Fruit fly (Drosophila melanogaster) whole organism, wandering third instar larva: ENCODE data around the gene CG13390.

Source experiments
- CG32264 ChIP-seq: fragments of 200-800 bp; sonication (Bioruptor generic); optimal IDR thresholded peaks from 2 replicates; lab custom pipeline; 2016; ENCODE audit warnings: missing biosample characterization, missing genetic modification characterization
- CG9705 ChIP-seq: fragments of 200-800 bp; sonication (Bioruptor generic); optimal IDR thresholded peaks from 2 replicates; lab custom pipeline; 2018; ENCODE audit warnings: missing biosample characterization, mild to moderate bottlenecking, missing genetic modification characterization
- Dfd ChIP-seq: fragments of >200 bp; optimal IDR thresholded peaks from 2 replicates; lab custom pipeline; 2017; ENCODE audit warnings: missing biosample characterization, missing genetic modification characterization
- Dif ChIP-seq: fragments of 200-275, 200-300 bp; sonication (Bioruptor generic); optimal IDR thresholded peaks from 2 replicates; lab custom pipeline; 2018; ENCODE audit warnings: missing biosample characterization, missing genetic modification characterization; ENCODE audit not compliant: partially characterized antibody
- HLH106 ChIP-seq: fragments of 200-800 bp; optimal IDR thresholded peaks from 3 replicates; lab custom pipeline; 2019; ENCODE audit warnings: missing biosample characterization, mild to moderate bottlenecking, missing genetic modification characterization, moderate library complexity
- Hr78 ChIP-seq: fragments of >200 bp; optimal IDR thresholded peaks from 2 replicates; lab custom pipeline; 2017; ENCODE audit warnings: missing biosample characterization, missing genetic modification characterization
- Myc ChIP-seq: fragments of >200 bp; optimal IDR thresholded peaks from 2 replicates; lab custom pipeline; 2017
- Rel ChIP-seq, 2 experiments: fragments of 200-800 bp; sonication (Bioruptor generic) in 1 of 2; optimal IDR thresholded peaks; 2 replicates in 1 of 2; 3 replicates in 1 of 2; lab custom pipeline; 2016 to 2019; ENCODE audit warnings: mild to moderate bottlenecking in 2 of 2, missing biosample characterization in 2 of 2, missing genetic modification characterization in 2 of 2, moderate library complexity in 1 of 2
- brk ChIP-seq: fragments of 200-800 bp; sonication (Bioruptor generic); optimal IDR thresholded peaks from 2 replicates; lab custom pipeline; 2016; ENCODE audit warnings: missing biosample characterization, mild to moderate bottlenecking, missing genetic modification characterization
- h ChIP-seq: fragments of 200-800 bp; sonication (Bioruptor generic); optimal IDR thresholded peaks from 3 replicates; lab custom pipeline; 2016; ENCODE audit warnings: missing biosample characterization, mild to moderate bottlenecking, missing genetic modification characterization
- pan ChIP-seq: fragments of >200 bp; optimal IDR thresholded peaks from 2 replicates; lab custom pipeline; 2017
- psq ChIP-seq: fragments of 200-800 bp; sonication (Bioruptor generic); optimal IDR thresholded peaks from 3 replicates; lab custom pipeline; 2017; ENCODE audit warnings: missing biosample characterization, mild to moderate bottlenecking, missing genetic modification characterization, moderate library complexity
- sv ChIP-seq: fragments of 200-800 bp; sonication (Bioruptor generic); optimal IDR thresholded peaks from 3 replicates; lab custom pipeline; 2016; ENCODE audit warnings: missing biosample characterization, missing genetic modification characterization

DNA sequence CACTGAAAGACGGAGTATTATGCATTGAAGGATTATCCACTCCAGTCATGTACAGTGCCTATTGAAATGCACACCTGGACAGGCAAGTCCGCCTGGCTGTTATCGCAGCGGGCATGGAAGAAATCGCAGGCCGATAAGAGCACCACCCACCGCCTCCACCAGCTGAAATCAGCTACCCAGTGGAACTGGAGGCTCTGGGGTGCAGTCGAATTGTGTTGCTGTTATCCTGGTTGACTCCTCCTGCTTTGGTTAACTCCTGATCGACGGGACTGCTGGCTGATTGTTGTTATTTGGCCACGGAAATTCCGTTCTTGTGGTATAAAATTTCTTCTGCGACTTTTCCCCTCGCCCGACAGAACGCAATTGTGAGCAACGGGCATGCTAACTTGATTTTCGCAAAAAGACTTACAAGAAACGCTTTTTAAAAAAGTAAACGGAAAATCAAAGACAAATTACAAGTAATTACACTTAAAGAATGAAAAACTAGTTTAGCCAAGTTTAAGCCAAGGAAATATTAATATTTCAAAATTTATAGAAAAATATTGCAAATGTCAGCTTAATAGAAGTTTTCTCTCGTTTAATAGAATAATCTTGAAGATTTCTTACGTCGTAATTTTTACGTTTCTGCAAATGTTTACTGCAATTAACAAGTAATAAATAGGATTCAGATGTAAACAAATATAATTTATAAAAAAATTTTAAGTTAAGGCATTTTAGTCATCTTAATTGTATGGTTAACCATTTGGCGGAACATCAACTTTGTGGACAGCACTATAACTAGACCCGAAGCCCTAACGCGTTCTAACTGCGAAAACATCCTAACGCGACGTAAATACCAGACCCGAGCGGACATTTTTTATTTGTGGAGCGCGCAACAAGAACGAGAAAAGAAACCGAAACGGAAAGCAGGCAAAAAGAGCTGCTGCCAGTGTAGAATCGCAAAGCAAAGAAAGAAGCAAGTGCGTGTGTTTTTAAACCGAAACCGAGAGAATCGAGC lies 38.6 kb upstream of the CG13390 start, which contains the start of the genes CG13398 and Akap200:
- TF ChIP-seq Myc, result peak; percentile 52
- no peak for TF ChIP-seq psq (GFP tag; lab: Kevin White, UChicago)
- no peak for TF ChIP-seq pan (lab: Kevin White, UChicago)
- no peak for TF ChIP-seq Dfd (GFP tag; lab: Kevin White, UChicago)
- TF ChIP-seq HLH106, result peak; percentile 49
- TF ChIP-seq h (GFP tag; lab: Kevin White, UChicago), result peak; percentile 13
- TF ChIP-seq CG32264, result no peak
- no peak for TF ChIP-seq brk (GFP tag; lab: Kevin White, UChicago)
- TF ChIP-seq Rel (GFP tag; optimal IDR thresholded peaks at IDR 0.05; lab: Kevin White, UChicago), result no peak
- peak; percentile 29 for TF ChIP-seq Rel (tag; optimal IDR thresholded peaks at IDR 0.05; lab: Kevin White, UChicago)
- no peak for TF ChIP-seq Hr78 (GFP tag; lab: Kevin White, UChicago)
- no peak for TF ChIP-seq CG9705
- TF ChIP-seq Dif (GFP tag; lab: Kevin White, UChicago), result peak; percentile 54
- TF ChIP-seq sv (GFP tag; lab: Kevin White, UChicago), result no peak
